Worm (Caenorhabditis elegans) whole organism, L1 larva: ENCODE measurements around the gene pha-4.

Experiments
- C16A3.4 ChIP-seq: fragments of 150-350 bp; optimal IDR thresholded peaks from 2 replicates; lab custom pipeline; 2014; ENCODE audit warnings: missing biosample characterization, missing genetic modification characterization
- C34B4.2 ChIP-seq: sonication (generic microtip); optimal IDR thresholded peaks from 2 replicates; lab custom pipeline; 2017; ENCODE audit warnings: mild to moderate bottlenecking, missing genetic modification characterization, missing compliant biosample characterization
- F16B12.6 ChIP-seq: fragments of 150-350 bp; optimal IDR thresholded peaks from 2 replicates; lab custom pipeline; 2014; ENCODE audit warnings: missing biosample characterization, missing genetic modification characterization
- aha-1 ChIP-seq: fragments of 150-350 bp; optimal IDR thresholded peaks from 2 replicates; lab custom pipeline; 2014; ENCODE audit warnings: missing biosample characterization, missing genetic modification characterization
- aly-2 ChIP-seq: fragments of 150-350 bp; optimal IDR thresholded peaks from 2 replicates; lab custom pipeline; 2014; ENCODE audit warnings: missing biosample characterization, missing genetic modification characterization
- ama-1 ChIP-seq: fragments of 150-350 bp; optimal IDR thresholded peaks from 2 replicates; lab custom pipeline; 2014
- blmp-1 ChIP-seq: fragments of 150-350 bp; optimal IDR thresholded peaks from 2 replicates; lab custom pipeline; 2014; ENCODE audit warnings: missing biosample characterization, missing genetic modification characterization
- ceh-63 ChIP-seq: fragments of 200-800 bp; sonication (Bioruptor generic); optimal IDR thresholded peaks from 2 replicates; lab custom pipeline; 2018; ENCODE audit warnings: mild to moderate bottlenecking, missing genetic modification characterization, missing compliant biosample characterization
- ceh-82 ChIP-seq, 3 experiments: fragments of 150-350 bp in 1 of 3; sonication (generic microtip) in 2 of 3; optimal IDR thresholded peaks; 2 replicates each; lab custom pipeline; 2014 to 2017; ENCODE audit warnings: missing biosample characterization in 3 of 3, missing genetic modification characterization in 3 of 3
- ceh-88 ChIP-seq: fragments of 200-800 bp; sonication (Bioruptor generic); IDR thresholded peaks from 2 replicates; pipeline ENCODE4 v1.3.6; 2022; ENCODE audit warnings: missing genetic modification characterization, missing compliant biosample characterization
- ces-1 ChIP-seq: fragments of 150-350 bp; optimal IDR thresholded peaks from 2 replicates; lab custom pipeline; 2014; ENCODE audit warnings: missing biosample characterization, missing genetic modification reagents, missing genetic modification characterization
- dsc-1 ChIP-seq: sonication (generic microtip); optimal IDR thresholded peaks from 2 replicates; lab custom pipeline; 2016; ENCODE audit warnings: mild to moderate bottlenecking, missing genetic modification characterization, missing compliant biosample characterization
- efl-1 ChIP-seq, 4 experiments: fragments of 150-350 bp; optimal IDR thresholded peaks in 3 of 4; peaks in 1 of 4; 1 replicate in 1 of 4; 2 replicates in 3 of 4; lab custom pipeline; 2014; ENCODE audit warnings: missing biosample characterization in 2 of 4, missing genetic modification characterization in 2 of 4, missing genetic modification reagents in 2 of 4
- efl-3 ChIP-seq: fragments of 200-800 bp; sonication (Bioruptor generic); optimal IDR thresholded peaks from 2 replicates; lab custom pipeline; 2018; ENCODE audit warnings: mild to moderate bottlenecking, missing genetic modification characterization, missing compliant biosample characterization
- egl-13 ChIP-seq: sonication (generic microtip); optimal IDR thresholded peaks from 2 replicates; lab custom pipeline; 2016; ENCODE audit warnings: missing genotype, missing genetic modification reagents, missing genetic modification characterization, missing compliant biosample characterization
- elt-2 ChIP-seq: sonication (generic microtip); optimal IDR thresholded peaks from 2 replicates; lab custom pipeline; 2016; ENCODE audit warnings: missing genetic modification characterization, mild to moderate bottlenecking, inconsistent platforms, missing compliant biosample characterization, missing genetic modification reagents
- elt-3 ChIP-seq, 6 experiments: fragments of 150-350 bp in 1 of 6; sonication (generic microtip); optimal IDR thresholded peaks; 2 replicates each; lab custom pipeline; 2017 to 2018; ENCODE audit warnings: missing biosample characterization in 6 of 6, missing genetic modification characterization in 6 of 6, inconsistent platforms in 1 of 6
- ets-5 ChIP-seq: fragments of 200-800 bp; sonication (Bioruptor generic); IDR thresholded peaks from 2 replicates; pipeline ENCODE4 v1.3.6; 2022; ENCODE audit warnings: missing genetic modification characterization, missing compliant biosample characterization
- fkh-8 ChIP-seq: sonication (generic microtip); optimal IDR thresholded peaks from 2 replicates; lab custom pipeline; 2016; ENCODE audit warnings: mild to moderate bottlenecking, missing genetic modification characterization, missing compliant biosample characterization
- hlh-4 ChIP-seq: sonication (generic microtip); optimal IDR thresholded peaks from 2 replicates; lab custom pipeline; 2016; ENCODE audit warnings: mild to moderate bottlenecking, missing genetic modification characterization, missing compliant biosample characterization
- jun-1 ChIP-seq: fragments of 150-350 bp; optimal IDR thresholded peaks from 2 replicates; lab custom pipeline; 2014; ENCODE audit warnings: missing biosample characterization, missing genetic modification reagents, missing genetic modification characterization
- lin-14 ChIP-seq: fragments of 200-800 bp; sonication (Bioruptor generic); optimal IDR thresholded peaks from 2 replicates; lab custom pipeline; 2018; ENCODE audit warnings: mild to moderate bottlenecking, missing genetic modification characterization, moderate library complexity, missing compliant biosample characterization
- lin-15B ChIP-seq: fragments of 150-350 bp; sonication (generic microtip); optimal IDR thresholded peaks from 3 replicates; lab custom pipeline; 2014; ENCODE audit warnings: missing biosample characterization, missing genetic modification characterization
- lin-35 ChIP-seq, 2 experiments: fragments of 150-350 bp; optimal IDR thresholded peaks; 2 replicates each; lab custom pipeline; 2014; ENCODE audit warnings: missing biosample characterization in 2 of 2, missing genetic modification characterization in 2 of 2, missing genetic modification reagents in 2 of 2
- lin-39 ChIP-seq: fragments of 150-350 bp; optimal IDR thresholded peaks from 2 replicates; lab custom pipeline; 2014; ENCODE audit warnings: missing biosample characterization, missing genetic modification reagents, missing genetic modification characterization
- lir-3 ChIP-seq: sonication (generic microtip); optimal IDR thresholded peaks from 2 replicates; lab custom pipeline; 2016; ENCODE audit warnings: mild to moderate bottlenecking, missing genetic modification characterization, moderate library complexity, missing compliant biosample characterization; ENCODE audit not compliant: poor library complexity
- mab-9 ChIP-seq: fragments of 200-800 bp; sonication (Bioruptor generic); IDR thresholded peaks from 2 replicates; pipeline ENCODE4 v1.3.6; 2022; ENCODE audit warnings: missing genetic modification reagents, missing genetic modification characterization, missing compliant biosample characterization
- mef-2 ChIP-seq: fragments of 150-350 bp; optimal IDR thresholded peaks from 2 replicates; lab custom pipeline; 2014; ENCODE audit warnings: missing biosample characterization, missing genetic modification characterization
- mep-1 ChIP-seq: fragments of 150-350 bp; optimal IDR thresholded peaks from 2 replicates; lab custom pipeline; 2014; ENCODE audit warnings: missing biosample characterization, missing genetic modification characterization
- nhr-12 ChIP-seq: sonication (generic microtip); optimal IDR thresholded peaks from 2 replicates; lab custom pipeline; 2017; ENCODE audit warnings: missing biosample characterization, missing genetic modification characterization
- nhr-19 ChIP-seq: fragments of 200-800 bp; sonication (Bioruptor generic); conservative IDR thresholded peaks from 2 replicates; pipeline ENCODE4 v1.3.6; 2022; ENCODE audit warnings: missing genetic modification characterization, missing compliant biosample characterization
- nhr-20 ChIP-seq: sonication (generic microtip); optimal IDR thresholded peaks from 2 replicates; lab custom pipeline; 2016; ENCODE audit warnings: mild to moderate bottlenecking, missing genetic modification characterization, missing compliant biosample characterization
- nhr-47 ChIP-seq: sonication (generic microtip); optimal IDR thresholded peaks from 2 replicates; lab custom pipeline; 2016; ENCODE audit warnings: mild to moderate bottlenecking, missing genetic modification characterization, moderate library complexity, missing compliant biosample characterization
- nhr-71 ChIP-seq: sonication (generic microtip); optimal IDR thresholded peaks from 2 replicates; lab custom pipeline; 2016; ENCODE audit warnings: mild to moderate bottlenecking, missing genetic modification characterization, moderate library complexity, missing compliant biosample characterization
- nhr-76 ChIP-seq: sonication (generic microtip); optimal IDR thresholded peaks from 2 replicates; lab custom pipeline; 2017; ENCODE audit warnings: missing biosample characterization, missing genetic modification characterization
- nhr-77 ChIP-seq: fragments of 150-350 bp; optimal IDR thresholded peaks from 2 replicates; lab custom pipeline; 2014; ENCODE audit warnings: missing biosample characterization, missing genetic modification characterization
- nhr-85 ChIP-seq: sonication (generic microtip); peaks from one replicate; lab custom pipeline; 2016; ENCODE audit warnings: missing genetic modification characterization, inconsistent platforms, missing compliant biosample characterization
- nhr-90 ChIP-seq: sonication (generic microtip); optimal IDR thresholded peaks from 2 replicates; lab custom pipeline; 2016; ENCODE audit warnings: mild to moderate bottlenecking, missing genetic modification characterization, missing compliant biosample characterization; ENCODE audit not compliant: poor library complexity
- pax-3 ChIP-seq: fragments of 200-800 bp; sonication (Bioruptor generic); optimal IDR thresholded peaks from 2 replicates; lab custom pipeline; 2018; ENCODE audit warnings: mild to moderate bottlenecking, missing genetic modification characterization, moderate library complexity, missing compliant biosample characterization
- pqm-1 ChIP-seq: sonication (generic microtip); optimal IDR thresholded peaks from 3 replicates; lab custom pipeline; 2017; ENCODE audit warnings: missing biosample characterization, missing genetic modification characterization
- rnt-1 ChIP-seq: sonication (generic microtip); optimal IDR thresholded peaks from 2 replicates; lab custom pipeline; 2016; ENCODE audit warnings: mild to moderate bottlenecking, missing genetic modification characterization, moderate library complexity, missing compliant biosample characterization
- skn-1 ChIP-seq: fragments of 150-350 bp; optimal IDR thresholded peaks from 2 replicates; lab custom pipeline; 2014; ENCODE audit warnings: missing biosample characterization, missing genetic modification characterization
- snpc-4 ChIP-seq: fragments of 150-350 bp; optimal IDR thresholded peaks from 2 replicates; lab custom pipeline; 2014; ENCODE audit warnings: missing biosample characterization, missing genetic modification characterization
- snu-23 ChIP-seq: sonication (generic microtip); optimal IDR thresholded peaks from 2 replicates; lab custom pipeline; 2016; ENCODE audit warnings: missing genetic modification characterization, missing compliant biosample characterization
- sptf-1 ChIP-seq: fragments of 150-350 bp; optimal IDR thresholded peaks from 2 replicates; lab custom pipeline; 2014; ENCODE audit warnings: missing biosample characterization, missing genetic modification characterization
- sup-37 ChIP-seq: fragments of 200-800 bp; sonication (Bioruptor generic); optimal IDR thresholded peaks from 2 replicates; lab custom pipeline; 2018; ENCODE audit warnings: mild to moderate bottlenecking, missing genetic modification characterization, missing compliant biosample characterization
- swsn-7 ChIP-seq: sonication (generic microtip); optimal IDR thresholded peaks from 2 replicates; lab custom pipeline; 2016; ENCODE audit warnings: missing genetic modification characterization, missing compliant biosample characterization
- tbx-2 ChIP-seq: sonication (generic microtip); optimal IDR thresholded peaks from 2 replicates; lab custom pipeline; 2016; ENCODE audit warnings: missing genetic modification characterization, missing compliant biosample characterization
- unc-30 ChIP-seq: sonication (generic microtip); optimal IDR thresholded peaks from 2 replicates; lab custom pipeline; 2017; ENCODE audit warnings: missing biosample characterization, missing genetic modification characterization
- unc-62 ChIP-seq: fragments of 150-350 bp; optimal IDR thresholded peaks from 2 replicates; lab custom pipeline; 2014; ENCODE audit warnings: missing biosample characterization, missing genetic modification reagents, missing genetic modification characterization
- unc-86 ChIP-seq: sonication (generic microtip); optimal IDR thresholded peaks from 2 replicates; lab custom pipeline; 2016; ENCODE audit warnings: missing genetic modification characterization, missing compliant biosample characterization
- xbp-1 ChIP-seq: sonication (generic microtip); optimal IDR thresholded peaks from 2 replicates; lab custom pipeline; 2016; ENCODE audit warnings: missing genetic modification characterization, missing compliant biosample characterization
- zag-1 ChIP-seq: fragments of 150-350 bp; optimal IDR thresholded peaks from 2 replicates; lab custom pipeline; 2014; ENCODE audit warnings: missing biosample characterization, missing genetic modification characterization
- zip-4 ChIP-seq: fragments of 200-800 bp; sonication (Bioruptor generic); optimal IDR thresholded peaks from 2 replicates; lab custom pipeline; 2018; ENCODE audit warnings: mild to moderate bottlenecking, missing genetic modification characterization, moderate library complexity, missing compliant biosample characterization

Gene pha-4

ce11 chrV:20761758-20762157 is 8.9 kb downstream of the pha-4 start:
- TF ChIP-seq hlh-4 (tag; lab: Kevin White, UChicago): no peak
- no peak for TF ChIP-seq F16B12.6 (tag; lab: Kevin White, UChicago)
- no peak for TF ChIP-seq nhr-90 (tag; lab: Kevin White, UChicago)
- TF ChIP-seq nhr-85: no peak
- TF ChIP-seq efl-3 (GFP tag; lab: Kevin White, UChicago): no peak
- TF ChIP-seq ceh-63 (GFP tag; lab: Kevin White, UChicago): no peak
- no peak for TF ChIP-seq C16A3.4 (tag; lab: Kevin White, UChicago)
- TF ChIP-seq nhr-76: no peak
- no peak for TF ChIP-seq ces-1 (GFP tag; lab: Kevin White, UChicago)
- no peak for TF ChIP-seq nhr-47
- TF ChIP-seq lin-39 (tag; lab: Kevin White, UChicago): no peak
- TF ChIP-seq sptf-1 (tag; lab: Kevin White, UChicago): no peak
- no peak for TF ChIP-seq ets-5
- TF ChIP-seq lin-15B (tag; lab: Kevin White, UChicago): no peak
- no peak for TF ChIP-seq zag-1
- TF ChIP-seq lin-35 (GFP tag; optimal IDR thresholded peaks at IDR 0.05; lab: Kevin White, UChicago): no peak
- no peak for TF ChIP-seq pax-3 (tag; lab: Kevin White, UChicago)
- TF ChIP-seq ceh-88: no peak
- no peak for TF ChIP-seq mep-1 (tag; lab: Kevin White, UChicago)
- peak; percentile 33 for TF ChIP-seq nhr-19 (GFP tag; lab: Robert Waterston, UW)
- TF ChIP-seq rnt-1: no peak
- TF ChIP-seq jun-1 (tag; lab: Kevin White, UChicago): no peak
- TF ChIP-seq xbp-1: no peak
- no peak for TF ChIP-seq skn-1 (tag; lab: Kevin White, UChicago)
- no peak for TF ChIP-seq ceh-82 (tag; optimal IDR thresholded peaks at IDR 0.05; lab: Kevin White, UChicago)
- TF ChIP-seq fkh-8 (tag; lab: Kevin White, UChicago): no peak
- no peak for TF ChIP-seq mab-9
- TF ChIP-seq zip-4: no peak
- peak; percentile 22 for TF ChIP-seq swsn-7 (tag; lab: Kevin White, UChicago)
- no peak for TF ChIP-seq snpc-4
- no peak for TF ChIP-seq ama-1
- TF ChIP-seq nhr-12 (tag; lab: Kevin White, UChicago): no peak
- peak in 1 of 2 experiments; percentile 17 for TF ChIP-seq efl-1 (optimal IDR thresholded peaks at IDR 0.05; lab: Kevin White, UChicago)
- TF ChIP-seq efl-1 (GFP tag; optimal IDR thresholded peaks at IDR 0.05 in 1 of 2; lab: Kevin White, UChicago): no peak
- no peak for TF ChIP-seq C34B4.2 (tag; lab: Kevin White, UChicago)
- peak; percentile 68 for TF ChIP-seq nhr-77 (tag; lab: Kevin White, UChicago)
- no peak for TF ChIP-seq unc-30 (tag; lab: Kevin White, UChicago)
- peak; percentile 41 for TF ChIP-seq lin-14 (GFP tag; lab: Kevin White, UChicago)
- no peak for TF ChIP-seq dsc-1 (tag; lab: Kevin White, UChicago)
- no peak for TF ChIP-seq egl-13
- TF ChIP-seq blmp-1 (tag; lab: Kevin White, UChicago): no peak
- no peak for TF ChIP-seq mef-2 (tag; lab: Kevin White, UChicago)
- TF ChIP-seq unc-86 (tag; lab: Kevin White, UChicago): no peak
- TF ChIP-seq elt-2 (tag; lab: Kevin White, UChicago): no peak
- no peak for TF ChIP-seq aly-2
- no peak for TF ChIP-seq aha-1 (tag; lab: Kevin White, UChicago)
- no peak for TF ChIP-seq lir-3 (tag; lab: Kevin White, UChicago)
- TF ChIP-seq tbx-2: peak; percentile 54
- TF ChIP-seq snu-23 (GFP tag; lab: Kevin White, UChicago): no peak
- peak; percentile 34 for TF ChIP-seq nhr-71
- TF ChIP-seq pqm-1: no peak
- no peak for TF ChIP-seq unc-62 (GFP tag; lab: Kevin White, UChicago)
- peak; percentile 44 for TF ChIP-seq nhr-20 (tag; lab: Kevin White, UChicago)
- TF ChIP-seq sup-37 (GFP tag; lab: Kevin White, UChicago): no peak
- no peak for TF ChIP-seq elt-3 (tag; optimal IDR thresholded peaks at IDR 0.05; lab: Kevin White, UChicago)
